Fruit fly (Drosophila melanogaster): ENCODE data around the gene Ugt304A1.

dm6 chr3R:11177579-11177978 is 2.4 kb upstream of the Ugt304A1 start:
- TF ChIP-seq EcR (GFP tag; optimal IDR thresholded peaks at IDR 0.05) (no peak), CG8301 (tag; optimal IDR thresholded peaks at IDR 0.05) (no peak), CG12605 (GFP tag; IDR thresholded peaks at IDR 0.05) (no peak), CG14655 (GFP tag; optimal IDR thresholded peaks at IDR 0.05) (no peak), Ets98B (GFP tag; IDR thresholded peaks at IDR 0.05) (no peak), CG4496 (GFP tag; IDR thresholded peaks at IDR 0.05) (no peak), CG8159 (tag; optimal IDR thresholded peaks at IDR 0.05) (no peak), Snoo (tag; optimal IDR thresholded peaks at IDR 0.05) (no peak), gl (tag; optimal IDR thresholded peaks at IDR 0.05) (no peak), CG15710 (tag; optimal IDR thresholded peaks at IDR 0.05) (no peak), CG13204 (GFP tag; optimal IDR thresholded peaks at IDR 0.05) (no peak), rn (GFP tag; IDR thresholded peaks at IDR 0.05) (no peak), Pif1A (GFP tag; optimal IDR thresholded peaks at IDR 0.05) (no peak), Pif1B (GFP tag; optimal IDR thresholded peaks at IDR 0.05) (no peak)

All from whole organism, pupa.